Worm (Caenorhabditis elegans) whole organism, early embryonic: ENCODE results near the gene nlr-1.

Experiments used
- B0310.2 ChIP-seq: sonication (generic microtip); optimal IDR thresholded peaks from 2 replicates; lab custom pipeline; 2016; ENCODE audit warnings: mild to moderate bottlenecking, missing genetic modification characterization, missing compliant biosample characterization
- ama-1 ChIP-seq: fragments of 150-350 bp; optimal IDR thresholded peaks from 2 replicates; lab custom pipeline; 2014
- ceh-13 ChIP-seq: fragments of 200-800 bp; sonication (Bioruptor generic); optimal IDR thresholded peaks from 2 replicates; lab custom pipeline; 2018; ENCODE audit warnings: mild to moderate bottlenecking, missing genetic modification characterization, missing compliant biosample characterization
- ceh-36 ChIP-seq: sonication (generic microtip); optimal IDR thresholded peaks from 2 replicates; lab custom pipeline; 2016; ENCODE audit warnings: missing genetic modification characterization, inconsistent platforms, missing compliant biosample characterization
- flt-1 ChIP-seq: fragments of 200-800 bp; sonication (Bioruptor generic); IDR thresholded peaks from 2 replicates; pipeline ENCODE4 v1.3.6; 2022; ENCODE audit warnings: missing genetic modification characterization, missing compliant biosample characterization
- hmbx-1 ChIP-seq: sonication (generic microtip); optimal IDR thresholded peaks from 2 replicates; lab custom pipeline; 2016; ENCODE audit warnings: mild to moderate bottlenecking, missing genetic modification characterization, missing compliant biosample characterization
- hmg-4 ChIP-seq: fragments of 200-800 bp; sonication (Bioruptor generic); optimal IDR thresholded peaks from 2 replicates; lab custom pipeline; 2018; ENCODE audit warnings: mild to moderate bottlenecking, missing genetic modification characterization, missing compliant biosample characterization
- hnd-1 ChIP-seq: sonication (generic microtip); optimal IDR thresholded peaks from 2 replicates; lab custom pipeline; 2016; ENCODE audit warnings: missing genetic modification characterization, missing compliant biosample characterization
- pes-1 ChIP-seq: fragments of 200-800 bp; sonication (Bioruptor generic); IDR thresholded peaks from 2 replicates; pipeline ENCODE4 v1.3.6; 2022; ENCODE audit warnings: missing genetic modification reagents, missing genetic modification characterization, missing compliant biosample characterization
- sea-1 ChIP-seq: fragments of 200-800 bp; sonication (Bioruptor generic); conservative IDR thresholded peaks from 2 replicates; pipeline ENCODE4 v1.3.6; 2022; ENCODE audit warnings: missing genetic modification characterization, missing compliant biosample characterization
- tbx-11 ChIP-seq: fragments of 200-800 bp; sonication (Bioruptor generic); IDR thresholded peaks from 2 replicates; pipeline ENCODE4 v1.3.6; 2022; ENCODE audit warnings: missing genetic modification characterization, missing compliant biosample characterization
- tbx-37 ChIP-seq: fragments of 200-800 bp; sonication (Bioruptor generic); conservative IDR thresholded peaks from 2 replicates; pipeline ENCODE4 v1.3.6; 2022; ENCODE audit warnings: missing genetic modification reagents, missing genetic modification characterization, missing compliant biosample characterization
- tra-4 ChIP-seq: sonication (generic microtip); optimal IDR thresholded peaks from 2 replicates; lab custom pipeline; 2017; ENCODE audit warnings: missing genetic modification characterization, missing compliant biosample characterization

ce11 chrIV:12200812-12201211 is 22.7 kb upstream of the nlr-1 start:
- TF ChIP-seq B0310.2 (tag; lab: Kevin White, UChicago) (no peak), ama-1 (no peak), ceh-36 (tag; lab: Kevin White, UChicago) (no peak), flt-1 (GFP tag; lab: Robert Waterston, UW) (no peak), tra-4 (tag; lab: Kevin White, UChicago) (no peak), tbx-37 (GFP tag; lab: Robert Waterston, UW) (no peak), hmg-4 (GFP tag; lab: Kevin White, UChicago) (no peak), tbx-11 (GFP tag; lab: Robert Waterston, UW) (no peak), ceh-13 (GFP tag; lab: Kevin White, UChicago) (no peak), hmbx-1 (tag; lab: Kevin White, UChicago) (no peak), hnd-1 (tag; lab: Kevin White, UChicago) (no peak), sea-1 (GFP tag; lab: Robert Waterston, UW) (no peak), pes-1 (GFP tag; lab: Robert Waterston, UW) (no peak)
